Worm (Caenorhabditis elegans): Measurements from ENCODE around the gene C34E10.12.

The C34E10.12 gene

DNA sequence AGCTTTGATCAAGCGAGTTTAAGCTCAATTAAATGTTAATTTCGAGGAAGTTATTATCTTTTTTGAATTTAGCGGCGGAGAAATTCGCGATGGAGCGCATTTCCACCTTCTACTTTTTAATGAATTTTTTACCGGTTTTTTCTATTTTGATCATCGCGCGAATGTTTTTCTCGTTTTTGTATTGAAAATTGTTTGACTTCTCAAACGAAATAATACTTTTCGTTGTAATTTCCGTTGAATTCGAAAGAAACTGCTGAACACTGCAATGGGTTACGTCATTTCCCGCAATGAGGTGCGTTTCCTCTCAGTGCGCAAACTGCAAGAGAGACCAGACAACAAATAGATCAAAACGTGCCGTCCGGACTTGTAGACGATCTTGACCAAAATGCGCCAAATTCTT is 46.5 kb downstream of the C34E10.12 start:
- TF ChIP-seq nhr-129 (tag; optimal IDR thresholded peaks at IDR 0.05), result peak; percentile 42
- TF ChIP-seq mbf-1 (tag; optimal IDR thresholded peaks at IDR 0.05), result no peak
- TF ChIP-seq elt-3 (tag; optimal IDR thresholded peaks at IDR 0.05), result no peak
- no peak for TF ChIP-seq nhr-237 (tag; optimal IDR thresholded peaks at IDR 0.05)
- no peak for TF ChIP-seq nhr-12 (tag; optimal IDR thresholded peaks at IDR 0.05)
- TF ChIP-seq dmd-4 (tag; optimal IDR thresholded peaks at IDR 0.05), result no peak
- TF ChIP-seq fos-1 (tag; optimal IDR thresholded peaks at IDR 0.05), result peak; percentile 22
- TF ChIP-seq ceh-16 (tag; optimal IDR thresholded peaks at IDR 0.05), result no peak
- no peak for TF ChIP-seq snpc-4 (tag; optimal IDR thresholded peaks at IDR 0.05)
- no peak for TF ChIP-seq ama-1 (optimal IDR thresholded peaks at IDR 0.05)
- TF ChIP-seq unc-55 (GFP tag; optimal IDR thresholded peaks at IDR 0.05), result no peak
- TF ChIP-seq C34F6.9 (tag; optimal IDR thresholded peaks at IDR 0.05), result no peak
- TF ChIP-seq ceh-82 (tag; optimal IDR thresholded peaks at IDR 0.05), result no peak

- peak; percentile 33 for TF ChIP-seq nhr-129 (tag; optimal IDR thresholded peaks at IDR 0.05)
- no peak for TF ChIP-seq blmp-1 (tag; optimal IDR thresholded peaks at IDR 0.05; ENCODE audit: insufficient read depth)
- peak; percentile 51 for TF ChIP-seq fos-1 (tag; optimal IDR thresholded peaks at IDR 0.05)
- no peak for TF ChIP-seq lin-13 (GFP tag; optimal IDR thresholded peaks at IDR 0.05)
These were observed 47.1 kb downstream of the C34E10.12 start for ce11 chrIII:5180588-5180987.

ce11 chrIII:5179166-5179565 is 48.5 kb downstream of the C34E10.12 start:
- TF ChIP-seq sma-3 (GFP tag; optimal IDR thresholded peaks at IDR 0.05) (no peak), Y55F3AM.14 (GFP tag; optimal IDR thresholded peaks at IDR 0.05) (no peak), nhr-237 (tag; optimal IDR thresholded peaks at IDR 0.05) (no peak), elt-1 (tag; optimal IDR thresholded peaks at IDR 0.05) (no peak), egl-27 (tag; optimal IDR thresholded peaks at IDR 0.05) (no peak), zag-1 (tag; optimal IDR thresholded peaks at IDR 0.05) (no peak), unc-39 (tag; optimal IDR thresholded peaks at IDR 0.05) (no peak), ztf-11 (tag; optimal IDR thresholded peaks at IDR 0.05) (no peak), mdl-1 (tag; optimal IDR thresholded peaks at IDR 0.05) (no peak), skn-1 (tag; optimal IDR thresholded peaks at IDR 0.05) (no peak), lin-13 (GFP tag; optimal IDR thresholded peaks at IDR 0.05) (no peak), ama-1 (optimal IDR thresholded peaks at IDR 0.05) (no peak), ceh-16 (tag; optimal IDR thresholded peaks at IDR 0.05) (no peak)
